Worm (Caenorhabditis elegans) whole organism, L4/young adult: ENCODE data around the gene Y45G5AM.5.

Source experiments
- W03F9.2 ChIP-seq: fragments of 150-350 bp; optimal IDR thresholded peaks from 2 replicates; lab custom pipeline; 2014; ENCODE audit warnings: missing biosample characterization, missing genetic modification characterization
- dao-5 ChIP-seq: sonication (generic microtip); optimal IDR thresholded peaks from 2 replicates; lab custom pipeline; 2016; ENCODE audit warnings: missing genotype, missing genetic modification characterization, moderate library complexity, missing compliant biosample characterization
- him-1 ChIP-seq: sonication (generic microtip); optimal IDR thresholded peaks from 2 replicates; lab custom pipeline; 2016; ENCODE audit warnings: missing genotype, missing genetic modification reagents, missing genetic modification characterization, missing compliant biosample characterization

Gene Y45G5AM.5

ce11 chrV:4160086-4160485 is at the start of gene Y45G5AM.5:
Y45G5AM.5 (plus strand) TSS chrV:4160386.
- TF ChIP-seq dao-5 (tag; lab: Kevin White, UChicago) (no peak), him-1 (tag; lab: Kevin White, UChicago) (no peak), W03F9.2 (tag; lab: Kevin White, UChicago) (no peak)

ce11 chrV:4112516-4112915 is 47.7 kb upstream of the Y45G5AM.5 start, which contains the start of gene srw-134:
srw-134 (minus strand) TSS chrV:4112616.
- no peak for TF ChIP-seq W03F9.2 (tag; lab: Kevin White, UChicago)

- no peak for TF ChIP-seq him-1 (tag; lab: Kevin White, UChicago)
- no peak for TF ChIP-seq W03F9.2 (tag; lab: Kevin White, UChicago)
- TF ChIP-seq dao-5 (tag; lab: Kevin White, UChicago) = no peak
These were observed 45.6 kb upstream of the Y45G5AM.5 start, which contains the start of gene srw-133 for ce11 chrV:4114627-4115026. srw-133 (minus strand) TSS chrV:4114727.

ce11 chrV:4116071-4116470 is 44.1 kb upstream of the Y45G5AM.5 start, which contains the start of gene T05B4.8:
T05B4.8 (minus strand) TSS chrV:4116171.
- no peak for TF ChIP-seq W03F9.2 (tag; lab: Kevin White, UChicago)
- no peak for TF ChIP-seq him-1 (tag; lab: Kevin White, UChicago)
- no peak for TF ChIP-seq dao-5 (tag; lab: Kevin White, UChicago)

ce11 chrV:4118332-4118731 is 41.9 kb upstream of the Y45G5AM.5 start, which contains the start of gene T05B4.9:
T05B4.9 (minus strand) TSS chrV:4118432.
- TF ChIP-seq him-1 (tag; lab: Kevin White, UChicago) (no peak), W03F9.2 (tag; lab: Kevin White, UChicago) (no peak), dao-5 (tag; lab: Kevin White, UChicago) (no peak)

ce11 chrV:4120629-4121028 is 39.6 kb upstream of the Y45G5AM.5 start, which contains the start of gene T05B4.10:
T05B4.10 (minus strand) TSS chrV:4120729.
- TF ChIP-seq dao-5 (tag; lab: Kevin White, UChicago) (no peak), W03F9.2 (tag; lab: Kevin White, UChicago) (no peak), him-1 (tag; lab: Kevin White, UChicago) (no peak)

- TF ChIP-seq dao-5 (tag; lab: Kevin White, UChicago) = no peak
- no peak for TF ChIP-seq W03F9.2 (tag; lab: Kevin White, UChicago)
- TF ChIP-seq him-1 (tag; lab: Kevin White, UChicago) = no peak
These were observed 37.8 kb upstream of the Y45G5AM.5 start, which contains the start of gene phat-5 for ce11 chrV:4122415-4122814. phat-5 (minus strand) TSS chrV:4122515.

ce11 chrV:4125552-4126084 is 34.6 kb upstream of the Y45G5AM.5 start, which contains the start of gene T05B4.12:
T05B4.12 (minus strand) TSS chrV:4126034.
- TF ChIP-seq W03F9.2 (tag; lab: Kevin White, UChicago) (no peak), dao-5 (tag; lab: Kevin White, UChicago) (no peak), him-1 (tag; lab: Kevin White, UChicago) (no peak)

ce11 chrV:4127435-4127834 is 32.8 kb upstream of the Y45G5AM.5 start, which contains the start of gene T05B4.13:
T05B4.13 (minus strand) TSS chrV:4127535.
- no peak for TF ChIP-seq him-1 (tag; lab: Kevin White, UChicago)
- no peak for TF ChIP-seq W03F9.2 (tag; lab: Kevin White, UChicago)
- TF ChIP-seq dao-5 (tag; lab: Kevin White, UChicago) = no peak

- TF ChIP-seq him-1 (tag; lab: Kevin White, UChicago) = no peak
- no peak for TF ChIP-seq W03F9.2 (tag; lab: Kevin White, UChicago)
- TF ChIP-seq dao-5 (tag; lab: Kevin White, UChicago) = no peak
These were observed 30.6 kb upstream of the Y45G5AM.5 start, which contains the start of gene phat-4 for ce11 chrV:4129604-4130003. phat-4 (plus strand) TSS chrV:4129904.

- no peak for TF ChIP-seq dao-5 (tag; lab: Kevin White, UChicago)
- TF ChIP-seq him-1 (tag; lab: Kevin White, UChicago) = no peak
- TF ChIP-seq W03F9.2 (tag; lab: Kevin White, UChicago) = no peak
These were observed 28.7 kb upstream of the Y45G5AM.5 start, which contains the start of gene nhr-57 for ce11 chrV:4131471-4131939. nhr-57 (plus strand) TSS chrV:4131889.

- TF ChIP-seq W03F9.2 (tag; lab: Kevin White, UChicago) (no peak), him-1 (tag; lab: Kevin White, UChicago) (no peak), dao-5 (tag; lab: Kevin White, UChicago) (no peak)
These were observed 25.5 kb upstream of the Y45G5AM.5 start, which contains the start of gene lgc-1 for ce11 chrV:4134728-4135127. lgc-1 (plus strand) TSS chrV:4135028.

ce11 chrV:4138688-4139087 is 21.5 kb upstream of the Y45G5AM.5 start, which contains the start of gene lgc-29:
lgc-29 (plus strand) TSS chrV:4138988.
- TF ChIP-seq him-1 (tag; lab: Kevin White, UChicago) (no peak), dao-5 (tag; lab: Kevin White, UChicago) (no peak), W03F9.2 (tag; lab: Kevin White, UChicago) (no peak)
